Worm (Caenorhabditis elegans): ENCODE results near the gene fbxa-142.

DNA sequence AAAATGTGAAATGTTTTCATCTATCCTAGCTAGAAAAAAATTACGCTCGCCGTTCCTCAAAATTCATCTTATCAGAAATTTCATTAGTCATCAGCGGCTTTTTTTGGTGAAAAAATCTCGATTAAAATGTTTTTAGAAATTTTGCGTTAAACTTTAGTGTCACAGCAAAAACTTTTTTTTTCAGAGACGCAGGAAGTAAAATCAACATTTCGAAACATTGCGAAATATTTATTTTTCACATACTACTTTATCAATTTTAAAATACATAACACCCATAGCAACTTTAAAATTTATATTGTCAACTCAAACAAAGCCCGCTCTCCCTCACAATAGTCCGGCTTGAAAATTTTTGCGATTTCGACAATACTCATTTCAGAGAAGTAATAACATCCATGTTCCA is 1.1 kb upstream of the fbxa-142 start:
- no peak for TF ChIP-seq ceh-58 (GFP tag; IDR thresholded peaks at IDR 0.05)
- TF ChIP-seq cebp-1 (GFP tag; IDR thresholded peaks at IDR 0.05), result peak; percentile 76; the same call in 1 of the 2 replicates
- peak; percentile 95 for TF ChIP-seq cebp-1 (tag; optimal IDR thresholded peaks at IDR 0.05)
- no peak for TF ChIP-seq nfya-1 (tag; optimal IDR thresholded peaks at IDR 0.05; ENCODE audit: borderline replicate concordance, insufficient read depth)
- no peak for TF ChIP-seq lin-40 (tag; optimal IDR thresholded peaks at IDR 0.05)
- TF ChIP-seq snpc-4 (GFP tag; optimal IDR thresholded peaks at IDR 0.05), result no peak
- TF ChIP-seq snpc-4 (tag; optimal IDR thresholded peaks at IDR 0.05), result no peak
- TF ChIP-seq cebp-2 (GFP tag; IDR thresholded peaks at IDR 0.05), result no peak

All from whole organism, young adult.